Worm (Caenorhabditis elegans) whole organism, L4 larva: Measurements from ENCODE around the gene arf-6.

ENCODE experiments used
- D1046.2 ChIP-seq: fragments of 200-800 bp; sonication (Bioruptor generic); IDR thresholded peaks from 2 replicates; pipeline ENCODE4 v1.3.6; 2022; ENCODE audit warnings: missing genetic modification characterization, missing compliant biosample characterization
- F10B5.3 ChIP-seq: sonication (generic microtip); optimal IDR thresholded peaks from 2 replicates; lab custom pipeline; 2016; ENCODE audit warnings: mild to moderate bottlenecking, missing genetic modification characterization, missing compliant biosample characterization
- F37D6.2 ChIP-seq: sonication (generic microtip); optimal IDR thresholded peaks from 2 replicates; lab custom pipeline; 2016; ENCODE audit warnings: mild to moderate bottlenecking, missing genetic modification characterization, missing compliant biosample characterization
- F44E2.7 ChIP-seq: fragments of 200-800 bp; sonication (Bioruptor generic); IDR thresholded peaks from 2 replicates; pipeline ENCODE4 v2.1.2; 2022; ENCODE audit warnings: missing genetic modification characterization, missing compliant biosample characterization
- F49E8.2 ChIP-seq: sonication (generic microtip); optimal IDR thresholded peaks from 2 replicates; lab custom pipeline; 2016; ENCODE audit warnings: missing compliant biosample characterization, mild to moderate bottlenecking, missing genetic modification characterization, borderline replicate concordance
- T26A8.4 ChIP-seq: fragments of 200-800 bp; sonication (Bioruptor generic); IDR thresholded peaks from 2 replicates; pipeline ENCODE4 v1.3.6; 2022; ENCODE audit warnings: missing genetic modification characterization, missing compliant biosample characterization
- Y105C5A.15 ChIP-seq: fragments of 200-800 bp; sonication (Bioruptor generic); IDR thresholded peaks from 2 replicates; pipeline ENCODE4 v1.3.6; 2022; ENCODE audit warnings: missing genetic modification characterization, missing compliant biosample characterization
- Y5F2A.4 ChIP-seq: fragments of 200-800 bp; sonication (Bioruptor generic); optimal IDR thresholded peaks from 2 replicates; lab custom pipeline; 2018; ENCODE audit warnings: mild to moderate bottlenecking, missing genetic modification characterization, missing compliant biosample characterization
- ZK337.2 ChIP-seq: fragments of 200-800 bp; sonication (Bioruptor generic); IDR thresholded peaks from 2 replicates; pipeline ENCODE4 v1.3.6; 2022; ENCODE audit warnings: missing genetic modification reagents, missing genetic modification characterization, missing compliant biosample characterization
- aha-1 ChIP-seq: fragments of 150-350 bp; peaks from one replicate; lab custom pipeline; 2014; ENCODE audit warnings: missing biosample characterization, missing genetic modification characterization
- aly-2 ChIP-seq: sonication (generic microtip); optimal IDR thresholded peaks from 2 replicates; lab custom pipeline; 2018; ENCODE audit warnings: missing biosample characterization, missing genetic modification characterization
- ama-1 ChIP-seq: fragments of 150-350 bp; optimal IDR thresholded peaks from 2 replicates; lab custom pipeline; 2014; ENCODE audit warnings: inconsistent platforms, mixed read lengths
- arid-1 ChIP-seq: fragments of 200-800 bp; sonication (Bioruptor generic); conservative IDR thresholded peaks from 2 replicates; pipeline ENCODE4 v1.3.6; 2022; ENCODE audit warnings: missing genetic modification reagents, missing genetic modification characterization, missing compliant biosample characterization
- ceh-28 ChIP-seq: fragments of 150-350 bp; optimal IDR thresholded peaks from 2 replicates; lab custom pipeline; 2014; ENCODE audit warnings: missing biosample characterization, missing genetic modification reagents, missing genetic modification characterization
- ceh-32 ChIP-seq: sonication (generic microtip); optimal IDR thresholded peaks from 2 replicates; lab custom pipeline; 2016; ENCODE audit warnings: mild to moderate bottlenecking, missing genetic modification characterization, missing compliant biosample characterization; ENCODE audit not compliant: poor library complexity
- ceh-44 ChIP-seq: fragments of 200-800 bp; sonication (Bioruptor generic); IDR thresholded peaks from 2 replicates; pipeline ENCODE4 v1.3.6; 2022; ENCODE audit warnings: missing genetic modification reagents, missing genetic modification characterization, missing compliant biosample characterization
- ceh-62 ChIP-seq: sonication (generic microtip); optimal IDR thresholded peaks from 2 replicates; lab custom pipeline; 2017; ENCODE audit warnings: missing biosample characterization, missing genetic modification characterization
- ctbp-1 ChIP-seq: fragments of 200-800 bp; sonication (Bioruptor generic); IDR thresholded peaks from 2 replicates; pipeline ENCODE4 v1.3.6; 2022; ENCODE audit warnings: missing genetic modification reagents, missing genetic modification characterization, missing compliant biosample characterization
- daf-12 ChIP-seq: fragments of 150-350 bp; optimal IDR thresholded peaks from 2 replicates; lab custom pipeline; 2014; ENCODE audit warnings: missing biosample characterization, missing genetic modification reagents, missing genetic modification characterization
- daf-19 ChIP-seq: fragments of 200-800 bp; sonication (Bioruptor generic); conservative IDR thresholded peaks from 2 replicates; pipeline ENCODE4 v1.3.6; 2022; ENCODE audit warnings: missing genetic modification characterization, missing compliant biosample characterization
- daf-8 ChIP-seq: fragments of 200-800 bp; sonication (Bioruptor generic); IDR thresholded peaks from 2 replicates; pipeline ENCODE4 v1.3.6; 2022; ENCODE audit warnings: missing genetic modification characterization, missing compliant biosample characterization
- dmd-6 ChIP-seq: fragments of 200-800 bp; sonication (Bioruptor generic); IDR thresholded peaks from 2 replicates; pipeline ENCODE4 v1.3.6; 2022; ENCODE audit warnings: missing genetic modification reagents, missing genetic modification characterization, missing compliant biosample characterization
- dmd-9 ChIP-seq: fragments of 200-800 bp; sonication (Bioruptor generic); IDR thresholded peaks from 2 replicates; pipeline ENCODE4 v1.3.6; 2022; ENCODE audit warnings: missing genetic modification reagents, missing genetic modification characterization, missing compliant biosample characterization
- duxl-1 ChIP-seq: sonication (generic microtip); optimal IDR thresholded peaks from 2 replicates; lab custom pipeline; 2016; ENCODE audit warnings: mild to moderate bottlenecking, missing genetic modification characterization, moderate library complexity, missing compliant biosample characterization; ENCODE audit not compliant: poor library complexity
- egl-27 ChIP-seq: sonication (generic microtip); optimal IDR thresholded peaks from 3 replicates; lab custom pipeline; 2017; ENCODE audit warnings: missing biosample characterization, missing genetic modification reagents, missing genetic modification characterization
- egl-43 ChIP-seq: fragments of 200-800 bp; sonication (Bioruptor generic); IDR thresholded peaks from 2 replicates; pipeline ENCODE4 v1.3.6; 2022; ENCODE audit warnings: missing genetic modification reagents, missing genetic modification characterization, missing compliant biosample characterization
- gei-8 ChIP-seq: fragments of 200-800 bp; sonication (Bioruptor generic); optimal IDR thresholded peaks from 2 replicates; lab custom pipeline; 2018; ENCODE audit warnings: mild to moderate bottlenecking, missing genetic modification characterization, missing compliant biosample characterization
- hlh-30 ChIP-seq: sonication (generic microtip); optimal IDR thresholded peaks from 2 replicates; lab custom pipeline; 2017; ENCODE audit warnings: antibody characterized with exemption, mild to moderate bottlenecking, missing genetic modification characterization, missing compliant biosample characterization; ENCODE audit not compliant: insufficient read depth
- lin-1 ChIP-seq: fragments of 200-800 bp; sonication (Bioruptor generic); IDR thresholded peaks from 2 replicates; pipeline ENCODE4 v1.3.6; 2022; ENCODE audit warnings: missing genetic modification reagents, missing genetic modification characterization, missing compliant biosample characterization
- lin-15B ChIP-seq: fragments of 150-350 bp; sonication (generic microtip); optimal IDR thresholded peaks from 3 replicates; lab custom pipeline; 2014; ENCODE audit warnings: missing biosample characterization, missing genetic modification characterization
- lir-3 ChIP-seq: sonication (generic microtip); optimal IDR thresholded peaks from 2 replicates; lab custom pipeline; 2016; ENCODE audit warnings: mild to moderate bottlenecking, missing genetic modification characterization, missing compliant biosample characterization
- lsy-2 ChIP-seq, 2 experiments: fragments of 150-350 bp in 1 of 2; sonication (generic microtip) in 1 of 2; optimal IDR thresholded peaks; 2 replicates each; lab custom pipeline; 2014 to 2017; ENCODE audit warnings: missing biosample characterization in 2 of 2, missing genetic modification characterization in 2 of 2
- madf-5 ChIP-seq, 2 experiments: fragments of 200-800 bp; sonication (Bioruptor generic); IDR thresholded peaks; 2 replicates each; pipeline ENCODE4 v1.3.6; 2022; ENCODE audit warnings: missing compliant biosample characterization in 2 of 2, missing genetic modification characterization in 2 of 2
- mdl-1 ChIP-seq, 2 experiments: fragments of 150-350 bp in 1 of 2; sonication (generic microtip) in 1 of 2; optimal IDR thresholded peaks; 2 replicates each; lab custom pipeline; 2014 to 2017; ENCODE audit warnings: missing biosample characterization in 2 of 2, missing genetic modification characterization in 2 of 2
- mep-1 ChIP-seq: fragments of 150-350 bp; sonication (generic microtip); optimal IDR thresholded peaks from 3 replicates; lab custom pipeline; 2014; ENCODE audit warnings: missing biosample characterization, missing genetic modification characterization
- mes-2 ChIP-seq: sonication (generic microtip); optimal IDR thresholded peaks from 2 replicates; lab custom pipeline; 2016; ENCODE audit warnings: missing genotype, mild to moderate bottlenecking, missing genetic modification characterization, missing compliant biosample characterization; ENCODE audit not compliant: poor library complexity, severe bottlenecking
- nhr-10 ChIP-seq: fragments of 150-350 bp; optimal IDR thresholded peaks from 2 replicates; lab custom pipeline; 2014; ENCODE audit warnings: missing biosample characterization, missing genetic modification characterization
- nhr-11 ChIP-seq: fragments of 150-350 bp; optimal IDR thresholded peaks from 2 replicates; lab custom pipeline; 2014; ENCODE audit warnings: missing biosample characterization, missing genetic modification characterization
- nhr-42 ChIP-seq: fragments of 200-800 bp; sonication (Bioruptor generic); IDR thresholded peaks from 2 replicates; pipeline ENCODE4 v1.3.6; 2022; ENCODE audit warnings: missing genetic modification characterization, missing compliant biosample characterization
- nhr-6 ChIP-seq: fragments of 150-350 bp; optimal IDR thresholded peaks from 2 replicates; lab custom pipeline; 2014; ENCODE audit warnings: missing biosample characterization, missing genetic modification characterization
- nhr-77 ChIP-seq: fragments of 150-350 bp; optimal IDR thresholded peaks from 2 replicates; lab custom pipeline; 2014; ENCODE audit warnings: missing biosample characterization, missing genetic modification characterization
- rbr-2 ChIP-seq: sonication (generic microtip); optimal IDR thresholded peaks from 2 replicates; lab custom pipeline; 2016; ENCODE audit warnings: missing genotype, missing genetic modification characterization, missing compliant biosample characterization
- sdz-12 ChIP-seq: fragments of 200-800 bp; sonication (Bioruptor generic); optimal IDR thresholded peaks from 2 replicates; lab custom pipeline; 2018; ENCODE audit warnings: mild to moderate bottlenecking, missing genetic modification characterization, missing compliant biosample characterization
- set-16 ChIP-seq: fragments of 200-800 bp; sonication (Bioruptor generic); IDR thresholded peaks from 2 replicates; pipeline ENCODE4 v1.3.6; 2022; ENCODE audit warnings: missing genetic modification reagents, missing genetic modification characterization, missing compliant biosample characterization
- snpc-1.2 ChIP-seq: fragments of 200-800 bp; sonication (Bioruptor generic); IDR thresholded peaks from 2 replicates; pipeline ENCODE4 v1.3.6; 2022; ENCODE audit warnings: missing genetic modification reagents, missing genetic modification characterization, missing compliant biosample characterization
- spr-3 ChIP-seq: fragments of 200-800 bp; sonication (Bioruptor generic); optimal IDR thresholded peaks from 2 replicates; lab custom pipeline; 2018; ENCODE audit warnings: mild to moderate bottlenecking, missing genetic modification characterization, missing compliant biosample characterization
- tag-97 ChIP-seq: fragments of 200-800 bp; sonication (Bioruptor generic); IDR thresholded peaks from 2 replicates; pipeline ENCODE4 v1.3.6; 2022; ENCODE audit warnings: missing genetic modification characterization, missing compliant biosample characterization
- unc-130 ChIP-seq: sonication (generic microtip); optimal IDR thresholded peaks from 2 replicates; lab custom pipeline; 2016; ENCODE audit warnings: missing genetic modification reagents, missing genetic modification characterization, missing compliant biosample characterization
- unc-39 ChIP-seq: sonication (generic microtip); optimal IDR thresholded peaks from 2 replicates; lab custom pipeline; 2017; ENCODE audit warnings: missing biosample characterization, missing genetic modification characterization
- vab-7 ChIP-seq: fragments of 200-800 bp; sonication (Bioruptor generic); IDR thresholded peaks from 2 replicates; pipeline ENCODE4 v1.3.6; 2022; ENCODE audit warnings: missing genetic modification reagents, missing genetic modification characterization, missing compliant biosample characterization
- zag-1 ChIP-seq: fragments of 150-350 bp; optimal IDR thresholded peaks from 2 replicates; lab custom pipeline; 2014; ENCODE audit warnings: missing biosample characterization, missing genetic modification characterization
- zip-11 ChIP-seq: fragments of 200-800 bp; sonication (Bioruptor generic); IDR thresholded peaks from 2 replicates; pipeline ENCODE4 v1.3.6; 2022; ENCODE audit warnings: missing genetic modification characterization, missing compliant biosample characterization

Gene arf-6

DNA sequence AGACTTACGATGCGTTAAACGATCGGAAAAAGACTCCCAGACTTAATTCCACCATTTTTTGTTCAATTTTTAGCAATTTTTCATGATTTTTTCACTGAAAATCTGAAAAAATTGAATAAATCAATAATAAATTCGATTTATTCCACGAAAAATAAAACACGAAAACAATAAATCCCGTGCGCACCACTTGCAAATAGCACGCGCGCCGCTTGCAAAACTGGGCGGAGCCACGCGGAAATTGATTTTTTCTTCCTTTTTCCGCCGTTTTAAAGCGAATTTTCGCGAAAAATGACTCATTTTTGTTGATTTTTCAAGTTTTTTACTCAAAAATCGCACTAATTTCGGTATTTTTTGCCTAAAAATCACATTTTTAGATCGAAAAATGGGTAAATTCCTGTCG, at the start of gene arf-6, which contains the start of gene Y116A8C.9 (continued):
- 0 out of 2 replicates have a peak, but pooled peaks have one; percentile 32 for TF ChIP-seq vab-7 (GFP tag; lab: Robert Waterston, UW)
- TF ChIP-seq zip-11 (GFP tag; lab: Robert Waterston, UW): no peak
- TF ChIP-seq gei-8 (GFP tag; lab: Kevin White, UChicago): no peak
- no peak for TF ChIP-seq daf-19 (GFP tag; lab: Robert Waterston, UW)
- peak; percentile 96 for TF ChIP-seq mes-2
- peak; percentile 78 for TF ChIP-seq duxl-1
- TF ChIP-seq lir-3 (tag; lab: Kevin White, UChicago): no peak
- TF ChIP-seq unc-130 (GFP tag; lab: Kevin White, UChicago): peak; percentile 73
- no peak for TF ChIP-seq ceh-44 (GFP tag; lab: Robert Waterston, UW)
- TF ChIP-seq nhr-77 (tag; lab: Kevin White, UChicago): no peak
- TF ChIP-seq F37D6.2: peak; percentile 14
- no peak for TF ChIP-seq Y105C5A.15 (GFP tag; lab: Robert Waterston, UW)
- no peak for TF ChIP-seq spr-3 (GFP tag; lab: Kevin White, UChicago)
- no peak for TF ChIP-seq ceh-32 (tag; lab: Kevin White, UChicago)
- TF ChIP-seq nhr-6 (tag; lab: Kevin White, UChicago): peak; percentile 11
- no peak for TF ChIP-seq D1046.2
- peak in 1 of 2 experiments; percentile 61 for TF ChIP-seq lsy-2 (tag; optimal IDR thresholded peaks at IDR 0.05; lab: Kevin White, UChicago)
- TF ChIP-seq ceh-28: peak; percentile 46
- no peak for TF ChIP-seq ctbp-1 (GFP tag; lab: Robert Waterston, UW)
- TF ChIP-seq ceh-62: no peak
- TF ChIP-seq daf-12: no peak
- no peak for TF ChIP-seq aly-2 (tag; lab: Kevin White, UChicago)
- no peak for TF ChIP-seq Y5F2A.4 (GFP tag; lab: Kevin White, UChicago)
- no peak for TF ChIP-seq daf-8 (GFP tag; lab: Robert Waterston, UW)
- peak; percentile 21 for TF ChIP-seq F10B5.3
- no peak for TF ChIP-seq dmd-6 (GFP tag; lab: Robert Waterston, UW)
- peak; percentile 32; the same call in 1 of the 2 replicates for TF ChIP-seq T26A8.4 (GFP tag; lab: Robert Waterston, UW)
- no peak for TF ChIP-seq mdl-1 (tag; optimal IDR thresholded peaks at IDR 0.05; lab: Kevin White, UChicago)
- no peak for TF ChIP-seq unc-39
- TF ChIP-seq sdz-12: no peak
- TF ChIP-seq egl-43 (GFP tag; lab: Robert Waterston, UW): no peak
- TF ChIP-seq snpc-1.2 (GFP tag; lab: Robert Waterston, UW): peak; percentile 81
- no peak for TF ChIP-seq tag-97
- 0 out of 2 replicates have a peak, but pooled peaks have one; percentile 19 for TF ChIP-seq arid-1 (GFP tag; lab: Robert Waterston, UW)
- no peak for TF ChIP-seq zag-1 (tag; lab: Kevin White, UChicago)
- no peak for TF ChIP-seq nhr-11 (tag; lab: Kevin White, UChicago)
- TF ChIP-seq dmd-9 (GFP tag; lab: Robert Waterston, UW): no peak
- peak; percentile 48 for TF ChIP-seq F49E8.2 (tag; lab: Kevin White, UChicago)
- no peak for TF ChIP-seq F44E2.7 (GFP tag; lab: Robert Waterston, UW)
- TF ChIP-seq hlh-30: peak; percentile 62
- no peak for TF ChIP-seq lin-1 (GFP tag; lab: Robert Waterston, UW)
- peak; percentile 39 for TF ChIP-seq rbr-2 (tag; lab: Kevin White, UChicago)
- no peak for TF ChIP-seq ama-1
- peak; percentile 96 for TF ChIP-seq aha-1 (tag; lab: Kevin White, UChicago)
- TF ChIP-seq nhr-42 (GFP tag; lab: Robert Waterston, UW): peak; percentile 57; the same call in 1 of the 2 replicates
- TF ChIP-seq madf-5 (GFP tag; IDR thresholded peaks at IDR 0.05; lab: Robert Waterston, UW): no peak
- no peak for TF ChIP-seq nhr-10 (tag; lab: Kevin White, UChicago)
- peak; percentile 44 for TF ChIP-seq mep-1 (tag; lab: Kevin White, UChicago)
- TF ChIP-seq ZK337.2 (GFP tag; lab: Robert Waterston, UW): no peak
- no peak for TF ChIP-seq egl-27
- no peak for TF ChIP-seq set-16 (GFP tag; lab: Robert Waterston, UW)
- no peak for TF ChIP-seq lin-15B (tag; lab: Kevin White, UChicago)
